Worm (Caenorhabditis elegans): Measurements from ENCODE around the gene slc-36.5.

DNA sequence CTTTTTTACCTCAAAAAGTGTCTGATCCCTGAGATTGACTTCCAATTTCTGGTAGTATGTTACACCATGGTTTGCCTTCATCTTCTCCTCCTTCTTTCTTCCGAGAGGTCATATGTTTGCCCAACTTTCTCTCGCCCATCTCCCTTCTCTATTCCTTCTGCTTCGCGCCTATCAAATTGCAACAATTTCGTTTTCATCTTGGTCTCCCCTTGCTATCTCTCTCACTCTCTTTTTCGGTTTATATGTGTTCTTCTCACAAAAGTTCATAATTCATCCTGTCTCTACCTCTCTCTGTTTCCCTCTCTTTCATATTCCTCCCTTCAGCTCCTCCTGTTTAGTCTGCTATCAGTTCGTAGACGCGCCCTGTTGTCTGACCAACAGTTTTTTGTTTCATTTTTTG is 50.1 kb downstream of the slc-36.5 start:
- peak; percentile 89 for TF ChIP-seq nhr-28 (tag; optimal IDR thresholded peaks at IDR 0.05)
- TF ChIP-seq snpc-4 (tag; optimal IDR thresholded peaks at IDR 0.05) = no peak
- no peak for TF ChIP-seq zfp-2 (tag; optimal IDR thresholded peaks at IDR 0.05)
- no peak for TF ChIP-seq lin-13 (GFP tag; optimal IDR thresholded peaks at IDR 0.05)
- TF ChIP-seq spr-3 (GFP tag; optimal IDR thresholded peaks at IDR 0.05) = no peak
- peak in 1 of 2 experiments; percentile 86 for TF ChIP-seq unc-62 (GFP tag; optimal IDR thresholded peaks at IDR 0.05 in 1 of 2)
- no peak for TF ChIP-seq unc-62 (tag; optimal IDR thresholded peaks at IDR 0.05)
- peak; percentile 57 for TF ChIP-seq mep-1 (tag; optimal IDR thresholded peaks at IDR 0.05)
- TF ChIP-seq nhr-10 (tag; optimal IDR thresholded peaks at IDR 0.05) = no peak
- no peak for TF ChIP-seq ces-1 (GFP tag; optimal IDR thresholded peaks at IDR 0.05)
- TF ChIP-seq mdl-1 (tag; optimal IDR thresholded peaks at IDR 0.05) = peak in 1 of 2 experiments; percentile 48
- TF ChIP-seq lin-29 (GFP tag; IDR thresholded peaks at IDR 0.05) = no peak
- no peak for TF ChIP-seq sdz-12 (GFP tag; optimal IDR thresholded peaks at IDR 0.05)
- TF ChIP-seq Y48G9A.11 (GFP tag; IDR thresholded peaks at IDR 0.05) = no peak
